Fruit fly (Drosophila melanogaster): ENCODE data around the gene pb.

Gene pb

DNA sequence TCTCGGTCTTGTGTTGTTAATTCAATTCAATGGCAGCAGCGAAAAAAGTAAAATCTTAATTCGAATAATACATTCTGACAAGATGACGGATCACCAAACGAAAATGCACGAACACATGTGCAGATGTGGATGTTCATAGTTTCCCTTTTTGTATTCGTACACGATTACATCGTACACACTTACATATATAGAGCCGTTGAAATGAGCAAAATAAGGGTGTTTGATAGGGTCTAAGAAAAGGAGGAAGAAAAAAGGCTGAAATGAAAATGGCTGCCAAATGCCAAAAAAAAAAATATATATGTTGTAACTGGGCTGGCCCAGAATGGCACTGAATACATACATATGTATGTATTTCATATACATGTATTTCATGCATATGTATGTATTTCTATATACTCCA lies 73.6 kb downstream of the pb start:
- TF ChIP-seq Nf-YC (tag; optimal IDR thresholded peaks at IDR 0.05) (peak; percentile 24), sqz (GFP tag; optimal IDR thresholded peaks at IDR 0.05) (peak; percentile 28), Nf-YB (GFP tag; optimal IDR thresholded peaks at IDR 0.05) (peak; percentile 60), CG16779 (GFP tag; IDR thresholded peaks at IDR 0.05) (no peak), cg (GFP tag; optimal IDR thresholded peaks at IDR 0.05) (peak; percentile 44), pros (GFP tag; optimal IDR thresholded peaks at IDR 0.05) (peak; percentile 55), bbx (GFP tag; IDR thresholded peaks at IDR 0.05; ENCODE audit: partially characterized antibody) (no peak)

DNA sequence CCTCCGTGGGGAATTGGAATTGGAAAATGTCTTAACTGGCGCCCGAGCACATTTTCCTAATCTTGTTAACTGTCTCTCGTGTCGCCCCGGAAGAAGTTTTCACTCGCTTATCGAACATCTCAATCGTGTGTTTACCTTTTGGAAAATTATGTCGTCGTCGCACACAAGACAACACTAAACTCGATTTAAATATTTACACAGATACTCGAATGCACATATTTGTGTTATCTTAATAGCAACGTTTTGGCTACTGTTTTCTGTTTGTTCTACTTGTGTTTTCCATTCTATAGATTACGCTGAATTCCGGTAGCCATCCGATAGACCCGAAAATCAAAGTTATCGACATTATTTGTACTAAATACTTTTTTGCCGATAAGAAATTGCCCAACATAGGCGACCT lies 74.6 kb downstream of the pb start:
- TF ChIP-seq CG13296 (GFP tag; optimal IDR thresholded peaks at IDR 0.05): no peak
- TF ChIP-seq Nf-YC (tag; optimal IDR thresholded peaks at IDR 0.05): no peak
- TF ChIP-seq Atf-2 (GFP tag; optimal IDR thresholded peaks at IDR 0.05): no peak
- TF ChIP-seq ab (GFP tag; optimal IDR thresholded peaks at IDR 0.05): no peak
- no peak for TF ChIP-seq NC2α (GFP tag; optimal IDR thresholded peaks at IDR 0.05)
- no peak for TF ChIP-seq NK7.1 (GFP tag; optimal IDR thresholded peaks at IDR 0.05)
- peak; percentile 81 for TF ChIP-seq CG6813 (GFP tag; optimal IDR thresholded peaks at IDR 0.05)
- TF ChIP-seq CG18619 (GFP tag; optimal IDR thresholded peaks at IDR 0.05): peak; percentile 7
- TF ChIP-seq Lhr (GFP tag; optimal IDR thresholded peaks at IDR 0.05): peak; percentile 43
- no peak for TF ChIP-seq Sox102F (GFP tag; optimal IDR thresholded peaks at IDR 0.05)
- TF ChIP-seq stwl (tag; optimal IDR thresholded peaks at IDR 0.05): no peak
- TF ChIP-seq slou (GFP tag; optimal IDR thresholded peaks at IDR 0.05): no peak
- TF ChIP-seq al (GFP tag; IDR thresholded peaks at IDR 0.05): no peak
- TF ChIP-seq tx (GFP tag; optimal IDR thresholded peaks at IDR 0.05): no peak
- no peak for TF ChIP-seq CG10959 (GFP tag; IDR thresholded peaks at IDR 0.05)
- no peak for TF ChIP-seq gt (GFP tag; IDR thresholded peaks at IDR 0.05)
- no peak for TF ChIP-seq CG3995 (GFP tag; optimal IDR thresholded peaks at IDR 0.05)
- no peak for TF ChIP-seq YL-1 (GFP tag; optimal IDR thresholded peaks at IDR 0.05)
- TF ChIP-seq Stat92E (GFP tag; optimal IDR thresholded peaks at IDR 0.05): peak in 1 of 3 experiments; percentile 2
- TF ChIP-seq cad (GFP tag; optimal IDR thresholded peaks at IDR 0.05): no peak
- no peak for TF ChIP-seq CG15269 (tag; optimal IDR thresholded peaks at IDR 0.05)
- no peak for TF ChIP-seq gfzf (GFP tag; optimal IDR thresholded peaks at IDR 0.05)
- no peak for TF ChIP-seq CG4360 (GFP tag; IDR thresholded peaks at IDR 0.05)
- no peak for TF ChIP-seq eyg (GFP tag; optimal IDR thresholded peaks at IDR 0.05)
- peak; percentile 56 for TF ChIP-seq gem (tag; optimal IDR thresholded peaks at IDR 0.05)
- no peak for TF ChIP-seq CG8765 (GFP tag; IDR thresholded peaks at IDR 0.05)
- peak; percentile 26 for TF ChIP-seq CG10267 (tag; optimal IDR thresholded peaks at IDR 0.05)
- TF ChIP-seq hth (optimal IDR thresholded peaks at IDR 0.05): no peak
- peak; percentile 55 for TF ChIP-seq NC2β (GFP tag; optimal IDR thresholded peaks at IDR 0.05)
- TF ChIP-seq Mrtf (GFP tag; IDR thresholded peaks at IDR 0.05): no peak
- peak; percentile 70 for TF ChIP-seq fd64A (GFP tag; optimal IDR thresholded peaks at IDR 0.05)
- TF ChIP-seq CG3726 (GFP tag; IDR thresholded peaks at IDR 0.05): no peak
- peak; percentile 20; the same call in 1 of the 3 replicates for TF ChIP-seq CG17361 (GFP tag; IDR thresholded peaks at IDR 0.05)
- TF ChIP-seq grau (tag; optimal IDR thresholded peaks at IDR 0.05): no peak
- TF ChIP-seq ttk (GFP tag; IDR thresholded peaks at IDR 0.05): no peak
- TF ChIP-seq croc (GFP tag; conservative IDR thresholded peaks at IDR 0.05): no peak
- no peak for TF ChIP-seq CG1792 (GFP tag; optimal IDR thresholded peaks at IDR 0.05)
- TF ChIP-seq crp (GFP tag; optimal IDR thresholded peaks at IDR 0.05): no peak
- no peak for TF ChIP-seq ro (GFP tag; IDR thresholded peaks at IDR 0.05)
- no peak for TF ChIP-seq pum (GFP tag; optimal IDR thresholded peaks at IDR 0.05)
- peak; percentile 84 for TF ChIP-seq CG9727 (GFP tag; optimal IDR thresholded peaks at IDR 0.05)
- TF ChIP-seq CG13624 (GFP tag; optimal IDR thresholded peaks at IDR 0.05): no peak
- peak; percentile 17 for TF ChIP-seq HHEX (GFP tag; optimal IDR thresholded peaks at IDR 0.05)
- no peak for TF ChIP-seq CG18764 (GFP tag; optimal IDR thresholded peaks at IDR 0.05)

All from whole organism, embryonic.